Worm (Caenorhabditis elegans) whole organism, L1 larva: ENCODE data around the gene lsd-1.

Experiments used
- jun-1 ChIP-seq: fragments of 150-350 bp; optimal IDR thresholded peaks from 2 replicates; lab custom pipeline; 2014; ENCODE audit warnings: missing biosample characterization, missing genetic modification reagents, missing genetic modification characterization
- lin-14 ChIP-seq: fragments of 200-800 bp; sonication (Bioruptor generic); optimal IDR thresholded peaks from 2 replicates; lab custom pipeline; 2018; ENCODE audit warnings: mild to moderate bottlenecking, missing genetic modification characterization, moderate library complexity, missing compliant biosample characterization
- pag-3 ChIP-seq: sonication (generic microtip); optimal IDR thresholded peaks from 2 replicates; lab custom pipeline; 2017; ENCODE audit warnings: missing genetic modification characterization, mild to moderate bottlenecking, missing compliant biosample characterization, antibody characterized with exemption, borderline replicate concordance; ENCODE audit not compliant: insufficient read depth
- rnt-1 ChIP-seq: sonication (generic microtip); optimal IDR thresholded peaks from 2 replicates; lab custom pipeline; 2016; ENCODE audit warnings: mild to moderate bottlenecking, missing genetic modification characterization, moderate library complexity, missing compliant biosample characterization
- snpc-4 ChIP-seq: fragments of 150-350 bp; optimal IDR thresholded peaks from 2 replicates; lab custom pipeline; 2014; ENCODE audit warnings: missing biosample characterization, missing genetic modification characterization

- TF ChIP-seq jun-1 (peak; percentile 78), lin-14 (GFP tag; lab: Kevin White, UChicago) (peak; percentile 51), rnt-1 (tag; lab: Kevin White, UChicago) (peak; percentile 66), snpc-4 (no peak), pag-3 (no peak)
Measured at ce11 chrX:11924158-11924557, 24.5 kb upstream of the lsd-1 start, which contains the start of gene F55G7.1.
